Worm (Caenorhabditis elegans) whole organism, early embryonic: ENCODE measurements around the gene ZK418.2.

Source experiments
- ama-1 ChIP-seq: fragments of 150-350 bp; optimal IDR thresholded peaks from 2 replicates; lab custom pipeline; 2014
- hmg-4 ChIP-seq: fragments of 200-800 bp; sonication (Bioruptor generic); optimal IDR thresholded peaks from 2 replicates; lab custom pipeline; 2018; ENCODE audit warnings: mild to moderate bottlenecking, missing genetic modification characterization, missing compliant biosample characterization

DNA sequence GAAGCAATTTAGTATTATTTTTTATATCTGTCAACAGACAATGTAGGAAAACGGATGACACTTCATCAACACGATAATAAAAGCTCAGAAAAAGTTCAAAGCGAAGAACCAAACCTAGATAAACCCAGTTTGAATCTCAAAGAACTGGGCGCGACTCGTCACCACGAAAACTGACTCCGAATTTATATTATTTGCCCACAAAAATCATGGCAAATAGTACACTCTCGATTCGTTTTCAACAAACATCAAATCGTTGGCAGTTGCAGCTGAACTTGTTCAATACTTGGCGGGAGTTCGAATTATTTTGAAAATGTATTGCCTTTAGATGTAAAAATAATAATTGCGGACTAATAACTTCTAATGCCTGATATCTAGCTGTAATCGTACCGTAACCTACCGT, 8.0 kb upstream of the ZK418.2 start:
- no peak for TF ChIP-seq hmg-4 (GFP tag; lab: Kevin White, UChicago)
- TF ChIP-seq ama-1, result no peak
